Worm (Caenorhabditis elegans) whole organism, L2 larva: ENCODE data around the gene C35A5.4.

Source experiments
- C34F6.9 ChIP-seq: fragments of 150-350 bp; optimal IDR thresholded peaks from 2 replicates; lab custom pipeline; 2014; ENCODE audit warnings: missing biosample characterization, missing genetic modification characterization
- F13H6.1 ChIP-seq: sonication (generic microtip); optimal IDR thresholded peaks from 2 replicates; lab custom pipeline; 2016; ENCODE audit warnings: missing genetic modification characterization, missing compliant biosample characterization
- R02D3.7 ChIP-seq: fragments of 150-350 bp; optimal IDR thresholded peaks from 2 replicates; lab custom pipeline; 2014; ENCODE audit warnings: missing biosample characterization, missing genetic modification characterization
- ZK546.5 ChIP-seq: sonication (generic microtip); optimal IDR thresholded peaks from 2 replicates; lab custom pipeline; 2017; ENCODE audit warnings: missing biosample characterization, missing genetic modification characterization
- alr-1 ChIP-seq: fragments of 150-350 bp; optimal IDR thresholded peaks from 2 replicates; lab custom pipeline; 2014; ENCODE audit warnings: missing biosample characterization, missing genetic modification characterization
- aly-2 ChIP-seq: fragments of 150-350 bp; optimal IDR thresholded peaks from 2 replicates; lab custom pipeline; 2014; ENCODE audit warnings: missing biosample characterization, missing genetic modification characterization
- ama-1 ChIP-seq: fragments of 150-350 bp; optimal IDR thresholded peaks from 2 replicates; lab custom pipeline; 2018; ENCODE audit warnings: inconsistent platforms
- blmp-1 ChIP-seq: sonication (generic microtip); optimal IDR thresholded peaks from 2 replicates; lab custom pipeline; 2017; ENCODE audit warnings: missing genetic modification characterization, mild to moderate bottlenecking, missing compliant biosample characterization, antibody characterized with exemption, moderate library complexity; ENCODE audit not compliant: insufficient read depth
- ceh-16 ChIP-seq: fragments of 150-350 bp; optimal IDR thresholded peaks from 2 replicates; lab custom pipeline; 2014; ENCODE audit warnings: missing biosample characterization, missing genetic modification characterization
- ceh-82 ChIP-seq: fragments of 150-350 bp; optimal IDR thresholded peaks from 2 replicates; lab custom pipeline; 2014; ENCODE audit warnings: missing biosample characterization, missing genetic modification characterization
- crh-2 ChIP-seq: sonication (generic microtip); optimal IDR thresholded peaks from 2 replicates; lab custom pipeline; 2017; ENCODE audit warnings: missing biosample characterization, missing genetic modification characterization
- dmd-4 ChIP-seq: sonication (generic microtip); optimal IDR thresholded peaks from 2 replicates; lab custom pipeline; 2017; ENCODE audit warnings: missing biosample characterization, missing genetic modification characterization
- egl-27 ChIP-seq: sonication (generic microtip); optimal IDR thresholded peaks from 3 replicates; lab custom pipeline; 2017; ENCODE audit warnings: missing biosample characterization, missing genetic modification reagents, missing genetic modification characterization
- elt-1 ChIP-seq: fragments of 150-350 bp; optimal IDR thresholded peaks from 2 replicates; lab custom pipeline; 2014; ENCODE audit warnings: missing biosample characterization, missing genetic modification characterization
- elt-3 ChIP-seq: sonication (generic microtip); optimal IDR thresholded peaks from 2 replicates; lab custom pipeline; 2017; ENCODE audit warnings: missing biosample characterization, missing genetic modification characterization
- fos-1 ChIP-seq: fragments of 150-350 bp; optimal IDR thresholded peaks from 2 replicates; lab custom pipeline; 2014; ENCODE audit warnings: missing biosample characterization, missing genetic modification characterization
- gmeb-1 ChIP-seq: fragments of 150-350 bp; optimal IDR thresholded peaks from 2 replicates; lab custom pipeline; 2014; ENCODE audit warnings: missing biosample characterization, missing genetic modification characterization
- lin-11 ChIP-seq: fragments of 150-350 bp; sonication (generic microtip); optimal IDR thresholded peaks from 2 replicates; lab custom pipeline; 2014; ENCODE audit warnings: missing biosample characterization, missing genetic modification characterization, inconsistent platforms, mixed read lengths
- lin-39 ChIP-seq: fragments of 150-350 bp; optimal IDR thresholded peaks from 2 replicates; lab custom pipeline; 2014; ENCODE audit warnings: missing biosample characterization, missing genetic modification reagents, missing genetic modification characterization
- lsy-2 ChIP-seq, 2 experiments: fragments of 150-350 bp in 1 of 2; sonication (generic microtip) in 1 of 2; optimal IDR thresholded peaks; 2 replicates each; lab custom pipeline; 2014 to 2017; ENCODE audit warnings: missing biosample characterization in 2 of 2, missing genetic modification characterization in 2 of 2
- mab-5 ChIP-seq: fragments of 150-350 bp; optimal IDR thresholded peaks from 2 replicates; lab custom pipeline; 2014; ENCODE audit warnings: missing biosample characterization, missing genetic modification characterization
- mbf-1 ChIP-seq: sonication (generic microtip); optimal IDR thresholded peaks from 2 replicates; lab custom pipeline; 2017; ENCODE audit warnings: missing biosample characterization, missing genetic modification characterization
- nhr-10 ChIP-seq: sonication (generic microtip); optimal IDR thresholded peaks from 2 replicates; lab custom pipeline; 2017; ENCODE audit warnings: missing biosample characterization, missing genetic modification characterization
- nhr-11 ChIP-seq: fragments of 150-350 bp; optimal IDR thresholded peaks from 2 replicates; lab custom pipeline; 2014; ENCODE audit warnings: missing biosample characterization, missing genetic modification characterization
- nhr-12 ChIP-seq: fragments of 150-350 bp; optimal IDR thresholded peaks from 2 replicates; lab custom pipeline; 2014; ENCODE audit warnings: missing biosample characterization, missing genetic modification characterization
- nhr-129 ChIP-seq: fragments of 150-350 bp; optimal IDR thresholded peaks from 2 replicates; lab custom pipeline; 2014; ENCODE audit warnings: missing biosample characterization, missing genetic modification characterization
- nhr-21 ChIP-seq: fragments of 150-350 bp; optimal IDR thresholded peaks from 2 replicates; lab custom pipeline; 2014; ENCODE audit warnings: missing biosample characterization, missing genetic modification characterization
- nhr-23 ChIP-seq: fragments of 150-350 bp; optimal IDR thresholded peaks from 2 replicates; lab custom pipeline; 2014; ENCODE audit warnings: missing biosample characterization, missing genetic modification reagents, missing genetic modification characterization
- nhr-237 ChIP-seq: fragments of 150-350 bp; optimal IDR thresholded peaks from 2 replicates; lab custom pipeline; 2014; ENCODE audit warnings: missing biosample characterization, missing genetic modification characterization
- nhr-25 ChIP-seq: fragments of 150-350 bp; sonication (generic microtip); optimal IDR thresholded peaks from 3 replicates; lab custom pipeline; 2014; ENCODE audit warnings: missing biosample characterization, missing genetic modification characterization
- nhr-6 ChIP-seq: fragments of 150-350 bp; optimal IDR thresholded peaks from 2 replicates; lab custom pipeline; 2014; ENCODE audit warnings: missing biosample characterization, missing genetic modification characterization
- nhr-77 ChIP-seq: fragments of 150-350 bp; optimal IDR thresholded peaks from 2 replicates; lab custom pipeline; 2014; ENCODE audit warnings: missing biosample characterization, missing genetic modification characterization
- sem-4 ChIP-seq: fragments of 150-350 bp; optimal IDR thresholded peaks from 2 replicates; lab custom pipeline; 2014; ENCODE audit warnings: missing biosample characterization, missing genetic modification reagents, missing genetic modification characterization
- skn-1 ChIP-seq: sonication (generic microtip); optimal IDR thresholded peaks from 2 replicates; lab custom pipeline; 2017; ENCODE audit warnings: missing biosample characterization, missing genetic modification characterization
- sma-9 ChIP-seq, 2 experiments: fragments of 150-350 bp in 1 of 2; sonication (generic microtip) in 1 of 2; optimal IDR thresholded peaks; 2 replicates each; lab custom pipeline; 2014 to 2016; ENCODE audit warnings: missing genetic modification characterization in 2 of 2, mild to moderate bottlenecking in 1 of 2, missing biosample characterization in 1 of 2, missing compliant biosample characterization in 1 of 2, missing genetic modification reagents in 1 of 2, moderate library complexity in 1 of 2
- snpc-4 ChIP-seq: fragments of 150-350 bp; optimal IDR thresholded peaks from 2 replicates; lab custom pipeline; 2014; ENCODE audit warnings: missing biosample characterization, missing genetic modification characterization
- unc-39 ChIP-seq: fragments of 150-350 bp; optimal IDR thresholded peaks from 2 replicates; lab custom pipeline; 2014; ENCODE audit warnings: missing biosample characterization, missing genetic modification characterization
- unc-55 ChIP-seq: fragments of 150-350 bp; sonication (generic microtip); optimal IDR thresholded peaks from 3 replicates; lab custom pipeline; 2014; ENCODE audit warnings: missing biosample characterization, missing genetic modification reagents, missing genetic modification characterization
- unc-62 ChIP-seq: fragments of 150-350 bp; optimal IDR thresholded peaks from 2 replicates; lab custom pipeline; 2014; ENCODE audit warnings: missing biosample characterization, missing genetic modification reagents, missing genetic modification characterization
- zag-1 ChIP-seq: fragments of 150-350 bp; optimal IDR thresholded peaks from 2 replicates; lab custom pipeline; 2014; ENCODE audit warnings: missing biosample characterization, missing genetic modification characterization
- ztf-1 ChIP-seq: fragments of 200-800 bp; sonication (Bioruptor generic); conservative IDR thresholded peaks from 2 replicates; pipeline ENCODE4 v1.3.6; 2022; ENCODE audit warnings: missing genetic modification characterization, missing compliant biosample characterization
- ztf-11 ChIP-seq: sonication (generic microtip); optimal IDR thresholded peaks from 2 replicates; lab custom pipeline; 2017; ENCODE audit warnings: missing biosample characterization, missing genetic modification characterization
- ztf-4 ChIP-seq: fragments of 150-350 bp; optimal IDR thresholded peaks from 2 replicates; lab custom pipeline; 2014; ENCODE audit warnings: missing biosample characterization, missing genetic modification characterization

The C35A5.4 gene

DNA sequence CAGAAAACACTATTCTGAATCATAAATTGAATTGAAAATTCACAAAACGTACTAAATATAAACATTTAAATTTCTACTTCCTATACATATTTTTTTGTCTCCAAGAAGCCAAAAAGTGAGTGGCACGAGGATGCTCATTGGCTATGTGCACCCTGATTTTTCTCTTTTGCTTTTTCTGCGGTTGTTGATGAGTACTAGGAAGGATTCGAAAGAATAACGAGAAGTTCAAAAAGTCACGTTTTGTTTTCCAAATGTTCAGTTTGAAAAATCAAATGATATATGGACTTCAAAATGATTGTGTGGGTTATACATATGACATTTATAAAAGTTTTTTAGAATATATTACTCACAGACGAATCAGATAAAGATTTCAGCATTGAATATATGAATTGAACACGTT, 32.1 kb upstream of the C35A5.4 start:
- TF ChIP-seq nhr-129 (tag; lab: Kevin White, UChicago) (peak; percentile 19), blmp-1 (tag; lab: Kevin White, UChicago) (no peak), lin-39 (tag; lab: Kevin White, UChicago) (no peak), crh-2 (peak; percentile 19), mbf-1 (tag; lab: Kevin White, UChicago) (no peak), nhr-25 (tag; lab: Kevin White, UChicago) (peak; percentile 0), C34F6.9 (tag; lab: Kevin White, UChicago) (peak; percentile 50), ceh-16 (tag; lab: Kevin White, UChicago) (no peak), lsy-2 (tag; optimal IDR thresholded peaks at IDR 0.05; lab: Kevin White, UChicago) (peak in 1 of 2 experiments; percentile 41), ZK546.5 (tag; lab: Kevin White, UChicago) (no peak)

DNA sequence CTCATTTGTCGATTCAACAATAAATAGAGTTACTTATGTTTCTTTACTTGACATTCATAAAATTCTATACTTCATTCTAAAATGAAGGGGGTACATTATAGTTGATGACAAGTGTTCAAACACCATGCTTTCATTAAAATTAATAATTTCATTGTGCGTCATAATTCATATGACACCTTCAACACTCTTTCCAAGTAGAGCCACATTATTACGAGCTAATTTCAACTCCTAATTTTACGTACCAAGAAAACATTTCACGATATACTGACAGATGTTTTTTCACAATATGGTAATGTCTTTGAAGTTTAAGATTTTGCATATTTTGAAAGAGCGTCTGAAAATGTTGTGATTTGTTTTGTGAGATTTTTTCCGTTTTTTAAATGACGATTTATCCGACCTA, 31.4 kb upstream of the C35A5.4 start:
- no peak for TF ChIP-seq ceh-82 (tag; lab: Kevin White, UChicago)
- TF ChIP-seq snpc-4 (tag; lab: Kevin White, UChicago): no peak
- TF ChIP-seq nhr-237: no peak
- TF ChIP-seq zag-1 (tag; lab: Kevin White, UChicago): no peak
- no peak for TF ChIP-seq nhr-12
- no peak for TF ChIP-seq unc-39 (tag; lab: Kevin White, UChicago)
- peak; percentile 50 for TF ChIP-seq C34F6.9 (tag; lab: Kevin White, UChicago)
- TF ChIP-seq ama-1 (lab: Kevin White, UChicago): no peak
- no peak for TF ChIP-seq nhr-25 (tag; lab: Kevin White, UChicago)
- TF ChIP-seq crh-2: peak; percentile 13
- no peak for TF ChIP-seq mbf-1 (tag; lab: Kevin White, UChicago)
- TF ChIP-seq lsy-2 (tag; optimal IDR thresholded peaks at IDR 0.05; lab: Kevin White, UChicago): peak in 1 of 2 experiments; percentile 57
- no peak for TF ChIP-seq ZK546.5 (tag; lab: Kevin White, UChicago)
- TF ChIP-seq sma-9 (GFP tag; optimal IDR thresholded peaks at IDR 0.05; lab: Kevin White, UChicago): peak; percentile 61
- no peak for TF ChIP-seq sma-9 (tag; optimal IDR thresholded peaks at IDR 0.05; lab: Kevin White, UChicago)
- no peak for TF ChIP-seq egl-27 (tag; lab: Kevin White, UChicago)
- TF ChIP-seq gmeb-1 (tag; lab: Kevin White, UChicago): no peak
- no peak for TF ChIP-seq unc-62 (GFP tag; lab: Kevin White, UChicago)
- no peak for TF ChIP-seq nhr-23 (tag; lab: Kevin White, UChicago)
- no peak for TF ChIP-seq ztf-1 (GFP tag; lab: Robert Waterston, UW)
- TF ChIP-seq nhr-21: peak; percentile 29
- TF ChIP-seq blmp-1 (tag; lab: Kevin White, UChicago): no peak
- TF ChIP-seq ztf-4 (tag; lab: Kevin White, UChicago): no peak
- TF ChIP-seq skn-1 (tag; lab: Kevin White, UChicago): no peak
- TF ChIP-seq nhr-6 (tag; lab: Kevin White, UChicago): no peak
- no peak for TF ChIP-seq nhr-77 (tag; lab: Kevin White, UChicago)
- TF ChIP-seq alr-1 (tag; lab: Kevin White, UChicago): no peak
- no peak for TF ChIP-seq R02D3.7 (tag; lab: Kevin White, UChicago)
- TF ChIP-seq dmd-4 (tag; lab: Kevin White, UChicago): no peak
- no peak for TF ChIP-seq ceh-16 (tag; lab: Kevin White, UChicago)
- no peak for TF ChIP-seq elt-3
- no peak for TF ChIP-seq F13H6.1
- no peak for TF ChIP-seq unc-55 (GFP tag; lab: Kevin White, UChicago)
- TF ChIP-seq lin-39 (tag; lab: Kevin White, UChicago): no peak
- no peak for TF ChIP-seq aly-2 (tag; lab: Kevin White, UChicago)

DNA sequence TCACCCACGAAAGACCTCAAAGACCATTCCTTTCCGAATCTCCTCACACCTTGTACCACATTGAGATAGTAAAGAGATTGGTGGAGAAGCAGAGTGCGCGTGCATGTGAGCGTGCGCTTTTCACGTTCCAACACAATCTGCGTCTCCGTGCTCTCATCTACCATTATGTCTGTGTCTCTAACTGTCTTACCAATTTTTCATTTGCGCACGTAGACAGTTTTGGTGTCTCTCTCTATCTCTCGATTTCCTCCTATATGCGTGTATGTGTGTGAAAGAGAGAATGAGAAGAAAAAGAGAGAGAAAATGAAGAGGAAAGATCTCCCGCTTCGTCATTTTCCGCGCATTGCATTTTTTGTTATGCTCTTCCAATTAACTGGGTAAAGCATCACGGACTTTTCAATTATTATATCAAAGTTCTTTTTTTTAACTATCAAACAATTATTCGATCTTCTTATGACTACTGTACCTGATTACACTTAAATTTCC, 30.2 kb upstream of the C35A5.4 start:
- TF ChIP-seq nhr-6 (tag; lab: Kevin White, UChicago) (peak; percentile 96), alr-1 (tag; lab: Kevin White, UChicago) (peak; percentile 86), sem-4 (tag; lab: Kevin White, UChicago) (peak; percentile 97), unc-39 (tag; lab: Kevin White, UChicago) (no peak), nhr-10 (tag; lab: Kevin White, UChicago) (peak; percentile 44), fos-1 (tag; lab: Kevin White, UChicago) (peak; percentile 94), nhr-23 (tag; lab: Kevin White, UChicago) (no peak), unc-62 (GFP tag; lab: Kevin White, UChicago) (peak; percentile 61), F13H6.1 (peak; percentile 97), lin-39 (tag; lab: Kevin White, UChicago) (peak; percentile 58), mbf-1 (tag; lab: Kevin White, UChicago) (no peak), elt-1 (tag; lab: Kevin White, UChicago) (peak; percentile 7), C34F6.9 (tag; lab: Kevin White, UChicago) (peak; percentile 98), unc-55 (GFP tag; lab: Kevin White, UChicago) (peak; percentile 96), nhr-77 (tag; lab: Kevin White, UChicago) (peak; percentile 70), lsy-2 (tag; optimal IDR thresholded peaks at IDR 0.05; lab: Kevin White, UChicago) (peak; percentile 71 to 94), crh-2 (peak; percentile 98), ama-1 (lab: Kevin White, UChicago) (peak; percentile 52), mab-5 (tag; lab: Kevin White, UChicago) (peak; percentile 89), ztf-11 (no peak), blmp-1 (tag; lab: Kevin White, UChicago) (peak; percentile 90), ceh-16 (tag; lab: Kevin White, UChicago) (no peak), nhr-21 (peak; percentile 98), nhr-237 (no peak), nhr-25 (tag; lab: Kevin White, UChicago) (peak; percentile 95), nhr-11 (tag; lab: Kevin White, UChicago) (no peak), ztf-4 (tag; lab: Kevin White, UChicago) (peak; percentile 89), R02D3.7 (tag; lab: Kevin White, UChicago) (no peak), sma-9 (GFP tag; optimal IDR thresholded peaks at IDR 0.05; lab: Kevin White, UChicago) (peak; percentile 99), sma-9 (tag; optimal IDR thresholded peaks at IDR 0.05; lab: Kevin White, UChicago) (peak; percentile 56), lin-11 (tag; lab: Kevin White, UChicago) (peak; percentile 87), skn-1 (tag; lab: Kevin White, UChicago) (peak; percentile 76), egl-27 (tag; lab: Kevin White, UChicago) (peak; percentile 96), nhr-129 (tag; lab: Kevin White, UChicago) (peak; percentile 99)
